Worm (Caenorhabditis elegans) whole organism, L3 larva: ENCODE data around the gene R144.6.

Experiments
- ceh-9 ChIP-seq: sonication (generic microtip); optimal IDR thresholded peaks from 2 replicates; lab custom pipeline; 2018; ENCODE audit warnings: missing biosample characterization, missing genetic modification characterization
- elt-3 ChIP-seq, 3 experiments: fragments of 150-350 bp in 1 of 3; sonication (generic microtip) in 2 of 3; optimal IDR thresholded peaks; 2 replicates in 2 of 3; 4 replicates in 1 of 3; lab custom pipeline; 2014 to 2017; ENCODE audit warnings: missing biosample characterization in 3 of 3, missing genetic modification characterization in 3 of 3
- jun-1 ChIP-seq: fragments of 150-350 bp; optimal IDR thresholded peaks from 2 replicates; lab custom pipeline; 2014; ENCODE audit warnings: missing biosample characterization, missing genetic modification reagents, missing genetic modification characterization
- nhr-12 ChIP-seq: fragments of 150-350 bp; optimal IDR thresholded peaks from 2 replicates; lab custom pipeline; 2014; ENCODE audit warnings: missing biosample characterization, missing genetic modification characterization

DNA sequence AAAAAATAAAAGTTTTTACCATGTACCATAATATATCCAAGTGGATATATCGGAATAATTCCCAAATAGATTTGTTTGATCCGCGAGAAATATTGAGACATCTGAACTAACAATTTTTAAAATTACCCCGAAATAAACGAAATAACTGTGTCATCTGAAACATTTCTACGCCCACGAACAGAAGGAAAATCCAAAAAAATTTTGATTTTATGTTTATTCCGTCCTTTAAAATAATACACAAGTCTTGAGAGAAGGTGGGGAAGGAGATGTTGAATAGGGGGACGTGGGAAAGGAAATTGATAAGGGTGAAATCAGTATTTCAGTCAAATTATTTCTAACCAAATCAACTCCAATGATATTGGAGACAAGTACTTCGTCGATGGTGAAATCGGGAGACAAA lies 4.2 kb upstream of the R144.6 start, which contains the start of gene R144.11:
- TF ChIP-seq elt-3 (tag; optimal IDR thresholded peaks at IDR 0.05; lab: Kevin White, UChicago) (no peak), jun-1 (no peak), ceh-9 (tag; lab: Kevin White, UChicago) (no peak), nhr-12 (no peak)
